Fruit fly (Drosophila melanogaster) Kc167 (cell line): ENCODE data around the gene CG45061.

Source experiments
- Myc ChIP-seq: fragments of >200 bp; optimal IDR thresholded peaks from 2 replicates; lab custom pipeline; 2017; ENCODE audit warnings: missing external identifiers
- Sin3A ChIP-seq: fragments of >200 bp; optimal IDR thresholded peaks from 2 replicates; lab custom pipeline; 2018; ENCODE audit warnings: missing external identifiers
- h ChIP-seq: fragments of >200 bp; optimal IDR thresholded peaks from 3 replicates; lab custom pipeline; 2018; ENCODE audit warnings: missing external identifiers
- insv ChIP-seq: fragments of >200 bp; optimal IDR thresholded peaks from 3 replicates; lab custom pipeline; 2018; ENCODE audit warnings: missing external identifiers
- psq ChIP-seq: fragments of >200 bp; optimal IDR thresholded peaks from 2 replicates; lab custom pipeline; 2017; ENCODE audit warnings: missing external identifiers
- ttk ChIP-seq: sonication (Bioruptor generic); optimal IDR thresholded peaks from 2 replicates; lab custom pipeline; 2017; ENCODE audit warnings: missing external identifiers

CG45061 gene

dm6 chrX:9878125-9878524 lies 6.6 kb upstream of the CG45061 start, which contains the start of gene CG1468:
Gene CG1468, plus strand, starts transcription at chrX:9878422.
- TF ChIP-seq h, result no peak
- no peak for TF ChIP-seq psq
- TF ChIP-seq Myc, result no peak
- TF ChIP-seq ttk, result no peak
- TF ChIP-seq Sin3A (lab: Kevin White, UChicago), result no peak
- TF ChIP-seq insv (lab: Kevin White, UChicago), result no peak

DNA sequence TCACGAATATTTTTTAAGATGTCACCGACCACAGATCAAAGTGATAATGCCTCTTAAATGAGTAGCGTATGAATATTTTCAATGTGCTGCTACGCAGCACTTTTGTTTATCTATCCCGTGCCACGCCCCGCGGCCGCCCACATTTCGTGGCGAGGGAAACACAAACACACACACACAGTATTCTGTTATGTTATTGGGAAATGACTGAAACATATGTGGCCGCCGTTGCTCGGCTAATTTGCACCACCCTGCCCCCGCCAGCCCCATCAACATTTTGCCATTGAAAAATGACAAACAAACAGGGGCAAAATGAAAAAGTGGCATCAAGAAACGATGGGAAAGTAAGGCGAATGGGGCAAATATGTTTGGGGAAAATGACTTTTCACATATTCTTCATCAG lies 5.7 kb upstream of the CG45061 start:
- TF ChIP-seq Sin3A (lab: Kevin White, UChicago), result no peak
- TF ChIP-seq Myc, result no peak
- TF ChIP-seq ttk, result no peak
- no peak for TF ChIP-seq insv (lab: Kevin White, UChicago)
- TF ChIP-seq h, result no peak
- no peak for TF ChIP-seq psq

dm6 chrX:9875948-9876853 lies 4.7 kb upstream of the CG45061 start, which contains the start of gene CG15247:
Gene CG15247, minus strand, starts transcription at chrX:9876672.
- TF ChIP-seq ttk (no peak), psq (no peak), insv (lab: Kevin White, UChicago) (no peak), h (no peak), Sin3A (lab: Kevin White, UChicago) (no peak), Myc (no peak)

- TF ChIP-seq h, result no peak
- TF ChIP-seq Sin3A (lab: Kevin White, UChicago), result no peak
- no peak for TF ChIP-seq Myc
- no peak for TF ChIP-seq ttk
- TF ChIP-seq insv (lab: Kevin White, UChicago), result no peak
These were observed 2.4 kb upstream of the CG45061 start, which contains the start of gene CG32695 for dm6 chrX:9873917-9874316. Gene CG32695, minus strand, starts transcription at chrX:9874057.

- TF ChIP-seq ttk (no peak), psq (no peak), insv (lab: Kevin White, UChicago) (no peak)
These were observed 2.8 kb downstream of the CG45061 start, which contains the start of gene CG45060 for dm6 chrX:9868510-9869248. Gene CG45060, minus strand, starts transcription at chrX:9868568.

DNA sequence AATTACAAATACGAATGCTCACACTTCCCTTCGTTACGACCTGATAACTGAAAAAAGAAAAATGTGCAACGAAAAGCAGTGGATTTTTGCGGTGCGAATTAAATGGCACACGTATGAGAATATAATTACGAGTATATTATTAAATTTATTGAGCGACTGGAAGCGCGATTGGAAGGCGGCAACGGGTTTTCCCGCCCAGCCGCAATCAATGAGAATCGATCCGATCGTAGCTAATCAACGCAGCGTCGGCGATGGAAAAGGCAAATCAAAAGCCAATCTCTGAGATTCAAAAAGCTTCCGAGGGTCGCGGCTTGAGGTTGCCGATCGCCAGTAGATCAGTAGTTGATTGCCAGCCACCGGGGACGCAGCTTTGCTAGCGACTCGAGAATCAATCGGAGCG lies 6.6 kb downstream of the CG45061 start, which contains the start of gene Ser7:
Gene Ser7 (plus strand): TSS at position 352 of the 400 bp plus-strand sequence.
- TF ChIP-seq h, result no peak
- TF ChIP-seq insv (lab: Kevin White, UChicago), result no peak
- no peak for TF ChIP-seq psq
- TF ChIP-seq Myc, result no peak
- TF ChIP-seq ttk, result no peak
- no peak for TF ChIP-seq Sin3A (lab: Kevin White, UChicago)

DNA sequence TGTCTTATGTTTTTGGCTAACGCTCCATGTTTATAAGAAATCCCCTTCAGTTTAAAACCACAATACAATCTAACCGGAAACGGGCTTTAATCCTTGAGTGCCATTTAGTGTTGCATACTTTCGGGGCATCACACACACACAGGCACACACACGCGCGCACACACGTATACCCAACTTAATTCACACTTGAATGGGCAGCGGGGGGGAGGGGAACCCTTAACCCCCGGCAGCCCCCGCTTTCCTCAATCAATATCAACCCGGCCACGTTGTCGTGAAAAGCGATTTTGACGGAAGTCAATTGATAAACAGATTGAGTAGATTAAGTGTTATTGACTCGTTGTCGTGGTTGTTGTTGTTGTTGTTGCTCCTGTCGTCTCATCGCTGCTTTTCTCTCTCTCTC lies 24.0 kb downstream of the CG45061 start:
- TF ChIP-seq psq (no peak), Sin3A (lab: Kevin White, UChicago) (no peak), h (no peak), insv (lab: Kevin White, UChicago) (no peak)

DNA sequence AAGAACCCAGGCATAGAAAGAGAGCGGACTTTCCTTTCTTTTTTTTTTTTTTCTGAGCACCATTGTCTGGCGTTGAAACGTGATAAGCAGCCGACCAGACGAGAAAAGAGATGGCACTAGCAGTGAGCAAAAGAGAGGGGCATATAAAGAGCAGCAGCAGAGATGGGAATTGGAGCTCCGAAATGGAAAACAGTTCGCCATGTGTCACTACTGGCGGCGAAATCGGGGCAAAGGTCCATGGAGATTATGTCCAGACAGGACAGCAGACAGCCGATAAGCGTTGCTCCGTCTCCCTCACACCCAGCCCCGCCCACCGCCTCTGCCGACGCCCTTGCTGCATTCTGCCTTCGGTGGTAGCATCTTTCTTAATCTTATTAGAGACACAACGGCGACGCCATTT lies 38.5 kb downstream of the CG45061 start:
- TF ChIP-seq Myc, result no peak
- no peak for TF ChIP-seq ttk

- TF ChIP-seq h (no peak), Myc (no peak), insv (lab: Kevin White, UChicago) (no peak), Sin3A (lab: Kevin White, UChicago) (no peak), ttk (no peak), psq (no peak)
These were observed 41.6 kb downstream of the CG45061 start for dm6 chrX:9829896-9830295.
